Worm (Caenorhabditis elegans) whole organism, L4 larva: Measurements from ENCODE around the gene F49E10.4.

Experiments used
- Y105C5A.15 ChIP-seq: fragments of 200-800 bp; sonication (Bioruptor generic); IDR thresholded peaks from 2 replicates; pipeline ENCODE4 v1.3.6; 2022; ENCODE audit warnings: missing genetic modification characterization, missing compliant biosample characterization
- Y48G9A.11 ChIP-seq: fragments of 200-800 bp; sonication (Bioruptor generic); IDR thresholded peaks from 2 replicates; pipeline ENCODE4 v1.3.6; 2022; ENCODE audit warnings: missing genetic modification reagents, missing genetic modification characterization, missing compliant biosample characterization
- Y5F2A.4 ChIP-seq: fragments of 200-800 bp; sonication (Bioruptor generic); optimal IDR thresholded peaks from 2 replicates; lab custom pipeline; 2018; ENCODE audit warnings: mild to moderate bottlenecking, missing genetic modification characterization, missing compliant biosample characterization
- aha-1 ChIP-seq: fragments of 150-350 bp; peaks from one replicate; lab custom pipeline; 2014; ENCODE audit warnings: missing biosample characterization, missing genetic modification characterization
- ama-1 ChIP-seq: fragments of 150-350 bp; optimal IDR thresholded peaks from 2 replicates; lab custom pipeline; 2014; ENCODE audit warnings: inconsistent platforms, mixed read lengths
- arid-1 ChIP-seq: fragments of 200-800 bp; sonication (Bioruptor generic); conservative IDR thresholded peaks from 2 replicates; pipeline ENCODE4 v1.3.6; 2022; ENCODE audit warnings: missing genetic modification reagents, missing genetic modification characterization, missing compliant biosample characterization
- ceh-82 ChIP-seq: sonication (generic microtip); optimal IDR thresholded peaks from 2 replicates; lab custom pipeline; 2017; ENCODE audit warnings: missing biosample characterization, missing genetic modification characterization
- ces-1 ChIP-seq: fragments of 150-350 bp; sonication (generic microtip); optimal IDR thresholded peaks from 4 replicates; lab custom pipeline; 2014; ENCODE audit warnings: missing biosample characterization, missing genetic modification reagents, missing genetic modification characterization
- ctbp-1 ChIP-seq: fragments of 200-800 bp; sonication (Bioruptor generic); IDR thresholded peaks from 2 replicates; pipeline ENCODE4 v1.3.6; 2022; ENCODE audit warnings: missing genetic modification reagents, missing genetic modification characterization, missing compliant biosample characterization
- daf-16 ChIP-seq, 3 experiments: sonication (generic microtip); optimal IDR thresholded peaks; 2 replicates each; lab custom pipeline; 2016 to 2017; ENCODE audit warnings: missing genetic modification characterization in 3 of 3, missing genetic modification reagents in 3 of 3, mild to moderate bottlenecking in 2 of 3, missing compliant biosample characterization in 2 of 3, missing biosample characterization in 1 of 3, moderate library complexity in 1 of 3
- daf-19 ChIP-seq: fragments of 200-800 bp; sonication (Bioruptor generic); conservative IDR thresholded peaks from 2 replicates; pipeline ENCODE4 v1.3.6; 2022; ENCODE audit warnings: missing genetic modification characterization, missing compliant biosample characterization
- dmd-8 ChIP-seq: fragments of 200-800 bp; sonication (Bioruptor generic); IDR thresholded peaks from 2 replicates; pipeline ENCODE4 v1.3.6; 2022; ENCODE audit warnings: missing genetic modification characterization, missing compliant biosample characterization
- dve-1 ChIP-seq: sonication (generic microtip); optimal IDR thresholded peaks from 2 replicates; lab custom pipeline; 2017; ENCODE audit warnings: antibody characterized with exemption, mild to moderate bottlenecking, missing genetic modification characterization, missing compliant biosample characterization; ENCODE audit not compliant: insufficient read depth
- egl-27 ChIP-seq: sonication (generic microtip); optimal IDR thresholded peaks from 3 replicates; lab custom pipeline; 2017; ENCODE audit warnings: missing biosample characterization, missing genetic modification reagents, missing genetic modification characterization
- egl-43 ChIP-seq: fragments of 200-800 bp; sonication (Bioruptor generic); IDR thresholded peaks from 2 replicates; pipeline ENCODE4 v1.3.6; 2022; ENCODE audit warnings: missing genetic modification reagents, missing genetic modification characterization, missing compliant biosample characterization
- fkh-10 ChIP-seq: fragments of 150-350 bp; optimal IDR thresholded peaks from 2 replicates; lab custom pipeline; 2014; ENCODE audit warnings: missing biosample characterization, missing genetic modification reagents, missing genetic modification characterization
- gei-8 ChIP-seq: fragments of 200-800 bp; sonication (Bioruptor generic); optimal IDR thresholded peaks from 2 replicates; lab custom pipeline; 2018; ENCODE audit warnings: mild to moderate bottlenecking, missing genetic modification characterization, missing compliant biosample characterization
- hlh-30 ChIP-seq: sonication (generic microtip); optimal IDR thresholded peaks from 2 replicates; lab custom pipeline; 2017; ENCODE audit warnings: antibody characterized with exemption, mild to moderate bottlenecking, missing genetic modification characterization, missing compliant biosample characterization; ENCODE audit not compliant: insufficient read depth
- hmg-1.1 ChIP-seq: fragments of 200-800 bp; sonication (Bioruptor generic); IDR thresholded peaks from 2 replicates; pipeline ENCODE4 v1.3.6; 2022; ENCODE audit warnings: missing genetic modification reagents, missing genetic modification characterization, missing compliant biosample characterization
- lin-1 ChIP-seq: fragments of 200-800 bp; sonication (Bioruptor generic); IDR thresholded peaks from 2 replicates; pipeline ENCODE4 v1.3.6; 2022; ENCODE audit warnings: missing genetic modification reagents, missing genetic modification characterization, missing compliant biosample characterization
- lin-13 ChIP-seq: fragments of 150-350 bp; optimal IDR thresholded peaks from 2 replicates; lab custom pipeline; 2014; ENCODE audit warnings: missing biosample characterization, missing genetic modification reagents, missing genetic modification characterization
- lin-39 ChIP-seq: fragments of 150-350 bp; optimal IDR thresholded peaks from 2 replicates; lab custom pipeline; 2014; ENCODE audit warnings: missing biosample characterization, missing genetic modification reagents, missing genetic modification characterization
- madf-9 ChIP-seq: fragments of 200-800 bp; sonication (Bioruptor generic); conservative IDR thresholded peaks from 2 replicates; pipeline ENCODE4 v1.3.6; 2022; ENCODE audit warnings: missing genetic modification reagents, missing genetic modification characterization, missing compliant biosample characterization
- mdt-29 ChIP-seq: fragments of 200-800 bp; sonication (Bioruptor generic); IDR thresholded peaks from 2 replicates; pipeline ENCODE4 v1.3.6; 2022; ENCODE audit warnings: missing genetic modification reagents, missing genetic modification characterization, missing compliant biosample characterization
- mes-2 ChIP-seq: sonication (generic microtip); optimal IDR thresholded peaks from 2 replicates; lab custom pipeline; 2016; ENCODE audit warnings: missing genotype, mild to moderate bottlenecking, missing genetic modification characterization, missing compliant biosample characterization; ENCODE audit not compliant: poor library complexity, severe bottlenecking
- mxl-2 ChIP-seq: fragments of 200-800 bp; sonication (Bioruptor generic); conservative IDR thresholded peaks from 2 replicates; pipeline ENCODE4 v1.3.6; 2022; ENCODE audit warnings: missing genetic modification reagents, missing genetic modification characterization, missing compliant biosample characterization
- mxl-3 ChIP-seq: fragments of 200-800 bp; sonication (Bioruptor generic); optimal IDR thresholded peaks from 2 replicates; lab custom pipeline; 2018; ENCODE audit warnings: mild to moderate bottlenecking, missing genetic modification characterization, missing compliant biosample characterization
- nhr-237 ChIP-seq: sonication (generic microtip); optimal IDR thresholded peaks from 2 replicates; lab custom pipeline; 2017; ENCODE audit warnings: missing biosample characterization, missing genetic modification characterization
- nhr-42 ChIP-seq: fragments of 200-800 bp; sonication (Bioruptor generic); IDR thresholded peaks from 2 replicates; pipeline ENCODE4 v1.3.6; 2022; ENCODE audit warnings: missing genetic modification characterization, missing compliant biosample characterization
- rbr-2 ChIP-seq: sonication (generic microtip); optimal IDR thresholded peaks from 2 replicates; lab custom pipeline; 2016; ENCODE audit warnings: missing genotype, missing genetic modification characterization, missing compliant biosample characterization
- spr-1 ChIP-seq: sonication (generic microtip); optimal IDR thresholded peaks from 2 replicates; lab custom pipeline; 2016; ENCODE audit warnings: mild to moderate bottlenecking, missing genetic modification characterization, missing compliant biosample characterization
- spr-3 ChIP-seq: fragments of 200-800 bp; sonication (Bioruptor generic); optimal IDR thresholded peaks from 2 replicates; lab custom pipeline; 2018; ENCODE audit warnings: mild to moderate bottlenecking, missing genetic modification characterization, missing compliant biosample characterization
- unc-62 ChIP-seq, 3 experiments: fragments of 150-350 bp in 1 of 3; sonication (generic microtip); optimal IDR thresholded peaks in 2 of 3; peaks in 1 of 3; 1 replicate in 1 of 3; 2 replicates in 2 of 3; lab custom pipeline; 2014 to 2017; ENCODE audit warnings: missing biosample characterization in 3 of 3, missing genetic modification characterization in 3 of 3, missing genetic modification reagents in 3 of 3, missing genotype in 1 of 3
- zip-11 ChIP-seq: fragments of 200-800 bp; sonication (Bioruptor generic); IDR thresholded peaks from 2 replicates; pipeline ENCODE4 v1.3.6; 2022; ENCODE audit warnings: missing genetic modification characterization, missing compliant biosample characterization
- ztf-11 ChIP-seq: fragments of 150-350 bp; optimal IDR thresholded peaks from 2 replicates; lab custom pipeline; 2014; ENCODE audit warnings: missing biosample characterization, missing genetic modification characterization

The F49E10.4 gene

DNA sequence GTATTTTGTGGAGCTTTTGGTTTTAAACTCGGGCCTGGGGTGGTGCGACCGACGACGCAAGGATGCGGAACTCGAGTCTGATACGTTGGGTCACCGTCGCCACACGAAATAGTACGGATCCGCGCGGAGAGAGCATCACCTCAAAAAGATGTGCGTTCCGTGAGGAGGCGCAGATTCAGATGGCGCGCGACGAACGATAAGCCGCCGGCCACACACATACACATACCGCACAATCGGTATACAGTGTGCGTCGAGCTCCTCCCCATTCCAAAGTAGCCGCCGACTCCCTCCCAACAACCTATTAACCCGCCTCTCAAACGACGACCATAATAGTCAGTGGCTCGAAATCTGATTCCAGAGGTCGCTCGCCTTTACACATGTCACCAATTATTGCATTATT, 14.4 kb downstream of the F49E10.4 start, which contains the start of gene F49E10.2 (continued):
- TF ChIP-seq egl-27 (tag; lab: Kevin White, UChicago): no peak
- TF ChIP-seq daf-16 (GFP tag; optimal IDR thresholded peaks at IDR 0.05; lab: Kevin White, UChicago): no peak
- TF ChIP-seq daf-16 (tag; optimal IDR thresholded peaks at IDR 0.05; lab: Kevin White, UChicago): no peak
- TF ChIP-seq lin-39 (tag; lab: Kevin White, UChicago): no peak
- TF ChIP-seq zip-11: no peak
- no peak for TF ChIP-seq ces-1
- TF ChIP-seq aha-1: no peak
- no peak for TF ChIP-seq daf-19 (GFP tag; lab: Robert Waterston, UW)

- no peak for TF ChIP-seq arid-1 (GFP tag; lab: Robert Waterston, UW)
- no peak for TF ChIP-seq Y105C5A.15 (GFP tag; lab: Robert Waterston, UW)
- no peak for TF ChIP-seq ama-1 (lab: Kevin White, UChicago)
- TF ChIP-seq mxl-3 (GFP tag; lab: Kevin White, UChicago): no peak
- peak in 1 of 2 experiments; percentile 96 for TF ChIP-seq unc-62 (GFP tag; optimal IDR thresholded peaks at IDR 0.05 in 1 of 2; lab: Kevin White, UChicago)
- no peak for TF ChIP-seq unc-62 (tag; optimal IDR thresholded peaks at IDR 0.05; lab: Kevin White, UChicago)
- TF ChIP-seq mxl-2: no peak
- peak; percentile 56; the same call in 1 of the 2 replicates for TF ChIP-seq ctbp-1
- TF ChIP-seq gei-8 (GFP tag; lab: Kevin White, UChicago): no peak
- TF ChIP-seq nhr-42 (GFP tag; lab: Robert Waterston, UW): no peak
- no peak for TF ChIP-seq ztf-11 (tag; lab: Kevin White, UChicago)
- TF ChIP-seq mes-2 (tag; lab: Kevin White, UChicago): no peak
- TF ChIP-seq rbr-2 (tag; lab: Kevin White, UChicago): peak; percentile 7
- TF ChIP-seq egl-43: no peak
- TF ChIP-seq ceh-82 (tag; lab: Kevin White, UChicago): no peak
- TF ChIP-seq mdt-29 (GFP tag; lab: Robert Waterston, UW): no peak
- peak; percentile 86 for TF ChIP-seq fkh-10 (GFP tag; lab: Kevin White, UChicago)
- peak; percentile 37 for TF ChIP-seq ces-1
- TF ChIP-seq spr-1 (tag; lab: Kevin White, UChicago): no peak
- 0 out of 2 replicates have a peak, but pooled peaks have one; percentile 25 for TF ChIP-seq hmg-1.1 (GFP tag; lab: Robert Waterston, UW)
- no peak for TF ChIP-seq Y5F2A.4 (GFP tag; lab: Kevin White, UChicago)
- peak; percentile 66 for TF ChIP-seq aha-1
- no peak for TF ChIP-seq dve-1
Measured at ce11 chrX:5896001-5896400, 20.3 kb downstream of the F49E10.4 start.

DNA sequence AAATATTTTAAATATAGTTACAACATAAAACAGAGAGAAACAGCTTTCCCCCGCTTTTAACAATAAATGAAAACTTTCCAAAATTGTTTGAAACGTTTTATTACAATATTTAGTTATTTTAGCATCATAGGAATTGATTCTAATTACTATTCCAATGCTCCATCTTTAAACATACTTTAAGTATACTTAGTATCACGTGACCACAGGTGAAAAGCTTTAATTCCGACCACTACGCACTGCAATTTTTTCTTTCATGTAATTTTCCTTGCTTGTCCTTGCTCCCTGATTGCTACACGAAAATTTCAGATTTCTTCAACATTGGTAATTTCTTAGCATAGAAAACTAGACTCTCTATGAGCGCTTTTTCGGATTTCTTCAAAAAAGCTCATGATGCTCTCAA, 21.4 kb downstream of the F49E10.4 start, which contains the start of gene tbc-16:
Gene tbc-16, plus strand, starts transcription at position 301 of the 400 bp plus-strand sequence.
- TF ChIP-seq nhr-237 (tag; lab: Kevin White, UChicago) (no peak), lin-1 (GFP tag; lab: Robert Waterston, UW) (no peak), aha-1 (peak; percentile 85), zip-11 (no peak), hlh-30 (tag; lab: Kevin White, UChicago) (no peak), mes-2 (tag; lab: Kevin White, UChicago) (no peak), Y48G9A.11 (GFP tag; lab: Robert Waterston, UW) (no peak), spr-3 (GFP tag; lab: Kevin White, UChicago) (no peak)

ce11 chrX:5901499-5901898, 25.8 kb downstream of the F49E10.4 start:
- no peak for TF ChIP-seq mxl-2
- TF ChIP-seq dve-1: no peak
- TF ChIP-seq unc-62 (GFP tag; optimal IDR thresholded peaks at IDR 0.05 in 1 of 2; lab: Kevin White, UChicago): peak in 1 of 2 experiments; percentile 68
- TF ChIP-seq unc-62 (tag; optimal IDR thresholded peaks at IDR 0.05; lab: Kevin White, UChicago): no peak
- TF ChIP-seq dmd-8 (GFP tag; lab: Robert Waterston, UW): no peak
- TF ChIP-seq lin-13 (GFP tag; lab: Kevin White, UChicago): no peak
- no peak for TF ChIP-seq madf-9 (GFP tag; lab: Robert Waterston, UW)
